Worm (Caenorhabditis elegans): ENCODE data around the gene gsto-2.

ce11 chrIII:8590882-8591281, 36.3 kb downstream of the gsto-2 start, which contains the start of gene fipr-16:
- no peak for TF ChIP-seq him-1 (tag; optimal IDR thresholded peaks at IDR 0.05)
- no peak for TF ChIP-seq dao-5 (tag; optimal IDR thresholded peaks at IDR 0.05)
- no peak for TF ChIP-seq W03F9.2 (tag; optimal IDR thresholded peaks at IDR 0.05)

Data from whole organism, L4/young adult.